Worm (Caenorhabditis elegans): ENCODE data around the gene T18D3.6.

DNA sequence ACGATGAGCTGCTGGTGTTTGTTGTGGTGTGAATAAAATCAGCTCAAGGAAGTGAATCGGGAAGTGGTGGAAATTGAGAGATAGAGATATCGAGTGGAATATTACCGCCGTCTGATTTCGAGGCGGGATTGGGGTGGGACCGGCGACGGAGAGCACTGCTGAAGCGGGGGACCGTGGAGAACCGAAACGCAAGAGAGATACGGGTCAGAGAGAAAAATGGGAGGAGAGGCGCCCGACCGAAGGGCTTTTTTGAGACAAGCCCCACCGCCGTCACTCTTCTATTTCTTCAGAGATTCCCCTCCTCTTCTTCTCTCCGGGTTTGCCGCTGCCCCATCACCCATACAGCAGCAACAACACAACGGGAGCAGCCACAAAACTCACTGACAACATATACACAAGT lies 43.7 kb upstream of the T18D3.6 start:
- TF ChIP-seq dmd-9 (GFP tag; IDR thresholded peaks at IDR 0.05) = no peak
- TF ChIP-seq ceh-62 (tag; optimal IDR thresholded peaks at IDR 0.05) = no peak
- no peak for TF ChIP-seq nhr-76 (tag; optimal IDR thresholded peaks at IDR 0.05)
- TF ChIP-seq fkh-10 (GFP tag; optimal IDR thresholded peaks at IDR 0.05) = no peak
- TF ChIP-seq snpc-4 (tag; optimal IDR thresholded peaks at IDR 0.05) = no peak
- TF ChIP-seq cey-2 (tag; optimal IDR thresholded peaks at IDR 0.05; ENCODE audit: borderline replicate concordance, insufficient read depth) = no peak

Data from whole organism, L4 larva.